Worm (Caenorhabditis elegans): ENCODE data around the gene M70.5.

ce11 chrIV:2300186-2300585, 24.8 kb upstream of the M70.5 start, which contains the start of gene lin-1:
- no peak for TF ChIP-seq elt-4 (tag; optimal IDR thresholded peaks at IDR 0.05)
- TF ChIP-seq fkh-10 (GFP tag; optimal IDR thresholded peaks at IDR 0.05) = no peak
- no peak for TF ChIP-seq pha-4 (tag; optimal IDR thresholded peaks at IDR 0.05)
- no peak for TF ChIP-seq C38D4.7 (GFP tag; optimal IDR thresholded peaks at IDR 0.05)
- TF ChIP-seq fax-1 (tag; optimal IDR thresholded peaks at IDR 0.05) = no peak
- TF ChIP-seq pat-9 (tag; optimal IDR thresholded peaks at IDR 0.05) = no peak
- no peak for TF ChIP-seq dmd-4 (tag; optimal IDR thresholded peaks at IDR 0.05; ENCODE audit: borderline replicate concordance)
